Worm (Caenorhabditis elegans) whole organism, early embryonic: ENCODE results near the gene ZC132.9.
"Not testable (repeated sequence)": the region's sequence is repeated elsewhere in the genome, so short reads cannot be mapped to it uniquely, and the experiment has no call there.

Experiments used
- B0310.2 ChIP-seq: sonication (generic microtip); optimal IDR thresholded peaks from 2 replicates; lab custom pipeline; 2016; ENCODE audit warnings: mild to moderate bottlenecking, missing genetic modification characterization, missing compliant biosample characterization
- F13C5.2 ChIP-seq: sonication (generic microtip); optimal IDR thresholded peaks from 2 replicates; lab custom pipeline; 2017; ENCODE audit warnings: mild to moderate bottlenecking, missing genetic modification characterization, inconsistent platforms, missing compliant biosample characterization
- aly-1 ChIP-seq: sonication (generic microtip); optimal IDR thresholded peaks from 2 replicates; lab custom pipeline; 2016; ENCODE audit warnings: missing genetic modification characterization, missing compliant biosample characterization
- ama-1 ChIP-seq: fragments of 150-350 bp; optimal IDR thresholded peaks from 2 replicates; lab custom pipeline; 2014
- ceh-13 ChIP-seq: fragments of 200-800 bp; sonication (Bioruptor generic); optimal IDR thresholded peaks from 2 replicates; lab custom pipeline; 2018; ENCODE audit warnings: mild to moderate bottlenecking, missing genetic modification characterization, missing compliant biosample characterization
- ceh-36 ChIP-seq: sonication (generic microtip); optimal IDR thresholded peaks from 2 replicates; lab custom pipeline; 2016; ENCODE audit warnings: missing genetic modification characterization, inconsistent platforms, missing compliant biosample characterization
- ets-7 ChIP-seq: sonication (generic microtip); optimal IDR thresholded peaks from 2 replicates; lab custom pipeline; 2016; ENCODE audit warnings: missing genotype, missing genetic modification characterization, missing compliant biosample characterization
- flt-1 ChIP-seq: fragments of 200-800 bp; sonication (Bioruptor generic); IDR thresholded peaks from 2 replicates; pipeline ENCODE4 v1.3.6; 2022; ENCODE audit warnings: missing genetic modification characterization, missing compliant biosample characterization
- hmbx-1 ChIP-seq: sonication (generic microtip); optimal IDR thresholded peaks from 2 replicates; lab custom pipeline; 2016; ENCODE audit warnings: mild to moderate bottlenecking, missing genetic modification characterization, missing compliant biosample characterization
- hmg-4 ChIP-seq: fragments of 200-800 bp; sonication (Bioruptor generic); optimal IDR thresholded peaks from 2 replicates; lab custom pipeline; 2018; ENCODE audit warnings: mild to moderate bottlenecking, missing genetic modification characterization, missing compliant biosample characterization
- hnd-1 ChIP-seq: sonication (generic microtip); optimal IDR thresholded peaks from 2 replicates; lab custom pipeline; 2016; ENCODE audit warnings: missing genetic modification characterization, missing compliant biosample characterization
- pes-1 ChIP-seq: fragments of 200-800 bp; sonication (Bioruptor generic); IDR thresholded peaks from 2 replicates; pipeline ENCODE4 v1.3.6; 2022; ENCODE audit warnings: missing genetic modification reagents, missing genetic modification characterization, missing compliant biosample characterization
- scrt-1 ChIP-seq: fragments of 200-800 bp; sonication (Bioruptor generic); IDR thresholded peaks from 2 replicates; pipeline ENCODE4 v1.3.6; 2022; ENCODE audit warnings: missing genetic modification characterization, missing compliant biosample characterization
- sea-1 ChIP-seq: fragments of 200-800 bp; sonication (Bioruptor generic); conservative IDR thresholded peaks from 2 replicates; pipeline ENCODE4 v1.3.6; 2022; ENCODE audit warnings: missing genetic modification characterization, missing compliant biosample characterization
- tbx-11 ChIP-seq: fragments of 200-800 bp; sonication (Bioruptor generic); IDR thresholded peaks from 2 replicates; pipeline ENCODE4 v1.3.6; 2022; ENCODE audit warnings: missing genetic modification characterization, missing compliant biosample characterization
- tbx-37 ChIP-seq: fragments of 200-800 bp; sonication (Bioruptor generic); conservative IDR thresholded peaks from 2 replicates; pipeline ENCODE4 v1.3.6; 2022; ENCODE audit warnings: missing genetic modification reagents, missing genetic modification characterization, missing compliant biosample characterization
- tra-4 ChIP-seq: sonication (generic microtip); optimal IDR thresholded peaks from 2 replicates; lab custom pipeline; 2017; ENCODE audit warnings: missing genetic modification characterization, missing compliant biosample characterization

Gene ZC132.9

DNA sequence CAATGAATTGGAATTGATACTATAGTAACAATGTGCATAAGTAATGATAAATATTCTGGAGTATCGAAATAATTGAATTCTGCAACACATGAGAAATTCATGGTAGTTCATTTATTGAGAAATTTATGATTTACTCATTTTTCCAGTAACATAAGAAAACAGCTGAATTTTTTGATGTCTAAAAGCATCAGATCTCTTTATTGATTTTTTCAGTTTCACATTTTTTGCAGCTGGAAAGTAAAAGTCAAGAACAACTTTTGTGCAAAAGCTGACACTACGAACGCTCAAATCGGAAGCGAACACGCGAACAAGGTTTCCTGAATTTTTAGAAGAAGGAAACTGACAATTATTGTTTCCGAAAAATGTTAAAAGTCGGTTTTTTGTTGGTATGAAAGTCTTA is 29.7 kb downstream of the ZC132.9 start, which contains the start of gene srh-193:
TSS of gene srh-193 (minus strand) at position 101 of the 400 bp plus-strand sequence.
- not testable (repeated sequence) for TF ChIP-seq F13C5.2 (tag; lab: Kevin White, UChicago); B0310.2; tra-4

DNA sequence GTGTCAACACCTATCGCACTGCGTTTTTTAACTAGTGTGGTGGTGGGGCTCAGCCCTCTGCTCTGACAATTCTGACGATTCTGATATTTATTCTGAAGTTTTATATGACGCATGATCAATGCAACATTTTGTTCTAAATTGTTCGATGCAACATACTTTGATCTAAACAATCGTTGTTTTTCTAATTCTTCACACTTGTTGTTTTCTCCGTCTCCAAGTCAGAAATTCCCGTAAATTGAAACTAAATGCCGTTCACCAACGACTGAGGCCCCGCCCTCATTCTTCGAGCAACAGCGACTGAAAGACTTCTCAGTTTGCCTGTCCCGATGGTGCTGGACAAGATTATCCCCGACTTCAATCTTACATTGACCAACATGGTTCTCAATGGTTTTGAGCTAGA is 35.0 kb downstream of the ZC132.9 start, which contains the start of gene srt-19:
TSS of gene srt-19 (plus strand) at position 301 of the 400 bp plus-strand sequence.
- not testable (repeated sequence) for TF ChIP-seq ama-1; flt-1 (GFP tag; lab: Robert Waterston, UW); hmbx-1 (tag; lab: Kevin White, UChicago)

ce11 chrV:4281699-4282098 is 38.1 kb downstream of the ZC132.9 start, which contains the start of gene srt-37:
Gene srt-37, minus strand, starts transcription at chrV:4281799.
- TF ChIP-seq ceh-36 (tag; lab: Kevin White, UChicago); ets-7 (tag; lab: Kevin White, UChicago); hmg-4 (GFP tag; lab: Kevin White, UChicago): not testable (repeated sequence)

DNA sequence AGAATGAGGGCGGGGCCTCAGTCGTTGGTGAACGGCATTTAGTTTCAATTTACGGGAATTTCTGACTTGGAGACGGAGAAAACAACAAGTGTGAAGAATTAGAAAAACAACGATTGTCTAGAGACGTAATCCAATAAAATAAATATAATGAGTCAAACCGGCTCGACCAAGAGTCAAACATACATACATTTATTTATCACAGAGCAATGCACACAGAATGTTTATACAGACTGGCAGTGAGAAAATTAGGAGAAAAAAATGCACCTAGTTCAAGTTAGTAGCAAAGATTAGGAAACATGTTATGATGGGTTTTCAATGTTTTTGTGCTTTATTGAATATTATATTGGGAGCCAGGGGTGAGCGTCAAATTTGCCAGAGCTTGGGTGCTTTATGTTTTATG is 41.0 kb downstream of the ZC132.9 start, which contains the start of gene srt-20:
TSS of gene srt-20 (minus strand) at position 101 of the 400 bp plus-strand sequence.
- not testable (repeated sequence) for TF ChIP-seq ceh-13 (GFP tag; lab: Kevin White, UChicago); scrt-1 (GFP tag; lab: Robert Waterston, UW); F13C5.2 (tag; lab: Kevin White, UChicago)

DNA sequence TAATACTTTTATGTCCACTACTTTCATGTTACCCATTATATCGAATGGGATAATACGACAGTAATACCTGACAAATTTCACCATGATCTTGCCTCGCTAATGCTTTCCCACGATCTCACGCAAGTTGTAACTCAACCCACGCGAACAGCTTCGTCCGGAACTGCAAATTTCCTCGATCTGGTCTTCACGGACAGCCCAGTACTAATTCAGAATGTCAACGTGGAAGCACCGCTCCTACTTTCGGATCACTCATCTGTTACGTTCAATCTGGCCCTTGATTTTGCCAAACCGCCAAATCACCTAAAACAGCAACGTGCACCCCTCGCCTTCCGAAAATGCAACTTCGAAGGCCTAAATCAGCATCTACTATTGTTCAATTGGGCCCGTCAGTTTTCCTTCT is 46.4 kb downstream of the ZC132.9 start:
- TF ChIP-seq ama-1 = no peak
- TF ChIP-seq tbx-11 (GFP tag; lab: Robert Waterston, UW) = no peak
- no peak for TF ChIP-seq tbx-37 (GFP tag; lab: Robert Waterston, UW)
- TF ChIP-seq tra-4 = no peak
- no peak for TF ChIP-seq ets-7 (tag; lab: Kevin White, UChicago)
- TF ChIP-seq hmbx-1 (tag; lab: Kevin White, UChicago) = no peak
- no peak for TF ChIP-seq ceh-36 (tag; lab: Kevin White, UChicago)
- TF ChIP-seq aly-1 (tag; lab: Kevin White, UChicago) = no peak
- TF ChIP-seq scrt-1 (GFP tag; lab: Robert Waterston, UW) = no peak
- no peak for TF ChIP-seq hnd-1
- TF ChIP-seq B0310.2 = no peak
- no peak for TF ChIP-seq F13C5.2 (tag; lab: Kevin White, UChicago)
- no peak for TF ChIP-seq ceh-13 (GFP tag; lab: Kevin White, UChicago)
- no peak for TF ChIP-seq sea-1 (GFP tag; lab: Robert Waterston, UW)
- no peak for TF ChIP-seq pes-1
- no peak for TF ChIP-seq flt-1 (GFP tag; lab: Robert Waterston, UW)
- no peak for TF ChIP-seq hmg-4 (GFP tag; lab: Kevin White, UChicago)

DNA sequence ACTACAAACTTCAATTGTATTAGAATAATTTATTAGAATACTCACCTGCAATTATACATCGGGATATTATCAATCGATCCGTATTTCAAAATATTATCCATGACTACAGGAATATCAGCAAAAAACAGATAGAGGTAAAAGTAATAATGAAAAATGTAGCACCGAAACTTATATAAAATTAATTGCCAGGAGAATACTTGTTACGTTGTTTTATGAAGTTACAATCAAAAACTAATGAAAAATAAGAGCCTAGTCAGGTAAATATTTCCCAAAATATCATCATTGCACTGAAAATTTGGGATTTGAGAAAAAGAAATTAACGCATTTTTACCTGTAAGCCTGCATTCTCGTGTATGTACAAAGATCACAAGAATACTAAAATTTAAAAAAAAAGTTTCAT is 48.5 kb downstream of the ZC132.9 start, which contains the start of gene srt-38:
TSS of gene srt-38 (minus strand) at position 101 of the 400 bp plus-strand sequence.
- TF ChIP-seq hnd-1; hmbx-1 (tag; lab: Kevin White, UChicago); F13C5.2 (tag; lab: Kevin White, UChicago): not testable (repeated sequence)

DNA sequence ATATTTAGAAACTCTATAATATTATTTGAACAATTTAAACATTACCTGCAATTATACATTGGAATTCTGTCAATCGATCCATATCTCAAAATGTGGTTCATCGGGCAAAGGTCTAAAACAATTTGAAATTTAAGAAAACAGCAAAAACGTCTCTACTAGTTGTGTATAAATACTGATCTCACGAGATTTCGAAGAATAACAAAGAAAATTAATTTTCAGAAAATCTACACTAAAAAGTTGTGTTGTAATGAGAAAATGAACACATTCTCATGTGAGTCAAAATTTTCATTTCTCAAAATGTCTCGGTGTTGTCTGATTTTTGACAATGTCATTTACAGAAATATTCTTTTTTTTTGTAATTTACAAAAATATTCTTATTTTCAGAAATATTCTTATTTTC is 51.6 kb downstream of the ZC132.9 start, which contains the start of gene srt-36:
TSS of gene srt-36 (minus strand) at position 101 of the 400 bp plus-strand sequence.
- not testable (repeated sequence) for TF ChIP-seq F13C5.2 (tag; lab: Kevin White, UChicago); sea-1 (GFP tag; lab: Robert Waterston, UW); ceh-13 (GFP tag; lab: Kevin White, UChicago)
